Worm (Caenorhabditis elegans) whole organism, midembryonic: Measurements from ENCODE around the gene cln-3.1.
"Not testable (repeated sequence)": the region's sequence is repeated elsewhere in the genome, so short reads cannot be mapped to it uniquely, and the experiment has no call there.

Experiments used
- T22C8.4 ChIP-seq: fragments of 200-800 bp; sonication (Bioruptor generic); IDR thresholded peaks from 2 replicates; pipeline ENCODE4 v1.3.6; 2022; ENCODE audit warnings: missing genetic modification characterization, missing compliant biosample characterization
- cog-1 ChIP-seq: sonication (generic microtip); optimal IDR thresholded peaks from 2 replicates; lab custom pipeline; 2016; ENCODE audit warnings: missing genetic modification characterization, missing compliant biosample characterization
- flt-1 ChIP-seq: fragments of 200-800 bp; sonication (Bioruptor generic); IDR thresholded peaks from 2 replicates; pipeline ENCODE4 v1.3.6; 2022; ENCODE audit warnings: missing genetic modification characterization, missing compliant biosample characterization
- klf-2 ChIP-seq: fragments of 200-800 bp; sonication (Bioruptor generic); conservative IDR thresholded peaks from 2 replicates; pipeline ENCODE4 v1.3.6; 2022; ENCODE audit warnings: missing genetic modification reagents, missing genetic modification characterization, missing compliant biosample characterization
- med-1 ChIP-seq: sonication (generic microtip); optimal IDR thresholded peaks from 2 replicates; lab custom pipeline; 2017; ENCODE audit warnings: missing genetic modification characterization, mild to moderate bottlenecking, missing compliant biosample characterization, antibody characterized with exemption, missing genetic modification reagents; ENCODE audit not compliant: insufficient read depth
- ref-1 ChIP-seq: fragments of 200-800 bp; sonication (Bioruptor generic); conservative IDR thresholded peaks from 2 replicates; pipeline ENCODE4 v1.3.6; 2022; ENCODE audit warnings: missing genetic modification reagents, missing genetic modification characterization, missing compliant biosample characterization
- tab-1 ChIP-seq: fragments of 200-800 bp; sonication (Bioruptor generic); IDR thresholded peaks from 2 replicates; pipeline ENCODE4 v1.3.6; 2022; ENCODE audit warnings: missing genetic modification characterization, missing compliant biosample characterization
- ztf-23 ChIP-seq: fragments of 200-800 bp; sonication (Bioruptor generic); IDR thresholded peaks from 2 replicates; pipeline ENCODE4 v1.3.6; 2022; ENCODE audit warnings: missing genetic modification reagents, missing genetic modification characterization, missing compliant biosample characterization
- ztf-29 ChIP-seq: fragments of 200-800 bp; sonication (Bioruptor generic); IDR thresholded peaks from 2 replicates; pipeline ENCODE4 v1.3.6; 2022; ENCODE audit warnings: missing genetic modification reagents, missing genetic modification characterization, missing compliant biosample characterization

The cln-3.1 gene

DNA sequence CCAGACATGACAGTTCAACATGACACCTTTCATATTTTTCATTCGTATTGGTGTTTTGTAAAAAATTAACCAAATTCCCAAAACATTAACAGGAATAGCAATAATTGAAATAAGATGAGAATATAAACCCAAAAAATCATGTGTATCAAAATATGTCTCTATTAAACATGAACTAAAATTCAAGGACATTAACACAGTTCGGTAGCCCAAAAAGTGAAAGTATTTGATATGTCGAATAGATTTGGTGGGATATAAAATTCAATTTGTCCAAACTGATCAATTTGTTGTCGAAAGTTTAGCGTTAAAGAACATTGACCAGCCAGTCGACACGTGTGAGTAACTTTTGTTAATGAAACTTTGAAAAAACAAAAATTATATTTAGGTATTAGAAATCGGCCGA lies 37.2 kb upstream of the cln-3.1 start, which contains the start of gene srh-46:
Gene srh-46 (minus strand): TSS at position 189 of the 400 bp plus-strand sequence.
- TF ChIP-seq tab-1 (no peak), ztf-29 (GFP tag; lab: Robert Waterston, UW) (no peak), ztf-23 (GFP tag; lab: Robert Waterston, UW) (no peak), T22C8.4 (GFP tag; lab: Robert Waterston, UW) (no peak), ref-1 (no peak), flt-1 (GFP tag; lab: Robert Waterston, UW) (no peak), klf-2 (GFP tag; lab: Robert Waterston, UW) (no peak), cog-1 (tag; lab: Kevin White, UChicago) (no peak)

DNA sequence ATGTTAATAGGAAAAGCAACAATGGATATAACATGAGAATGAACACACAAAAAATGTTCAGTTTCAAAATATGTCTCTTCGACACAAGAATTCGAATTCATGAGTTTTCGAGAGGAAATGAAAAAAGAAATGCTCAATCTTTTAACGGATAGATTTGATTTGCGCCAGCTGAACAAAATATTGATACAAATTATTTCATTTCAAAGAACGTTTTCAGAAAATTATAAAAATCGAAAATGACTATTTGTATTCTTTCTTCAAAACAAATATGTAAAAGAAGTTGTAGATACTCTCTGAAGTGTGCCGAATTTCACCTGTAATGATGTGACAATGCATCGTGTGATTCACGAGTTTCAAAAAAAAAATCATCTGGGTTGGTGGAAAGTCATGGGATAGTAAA lies 35.1 kb upstream of the cln-3.1 start, which contains the start of gene srh-47:
Gene srh-47 (minus strand): TSS at position 101 of the 400 bp plus-strand sequence.
- TF ChIP-seq klf-2 (GFP tag; lab: Robert Waterston, UW) (no peak), tab-1 (no peak), flt-1 (GFP tag; lab: Robert Waterston, UW) (no peak), ztf-23 (GFP tag; lab: Robert Waterston, UW) (no peak), med-1 (GFP tag; lab: Kevin White, UChicago) (no peak), T22C8.4 (GFP tag; lab: Robert Waterston, UW) (no peak), ztf-29 (GFP tag; lab: Robert Waterston, UW) (no peak), cog-1 (tag; lab: Kevin White, UChicago) (no peak), ref-1 (no peak)

DNA sequence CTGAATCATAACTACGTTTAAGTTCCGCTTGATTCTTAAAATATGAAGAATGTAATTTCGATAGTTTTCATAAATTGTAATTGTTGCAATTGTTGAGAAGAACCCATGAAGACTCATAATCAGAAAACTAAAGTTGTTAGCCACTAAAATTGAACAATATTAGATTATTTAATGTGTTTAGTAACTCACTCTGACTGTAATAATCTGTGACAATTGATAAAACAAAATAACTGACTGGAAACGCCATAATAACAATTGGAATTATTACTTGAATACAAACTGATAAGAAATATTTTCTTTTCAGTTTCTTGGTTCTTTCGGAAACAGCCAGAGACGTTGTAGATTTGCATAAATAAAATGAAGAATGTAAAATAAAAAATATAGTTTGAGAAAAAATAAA lies 34.0 kb upstream of the cln-3.1 start:
- no peak for TF ChIP-seq T22C8.4 (GFP tag; lab: Robert Waterston, UW)
- TF ChIP-seq ztf-29 (GFP tag; lab: Robert Waterston, UW): no peak
- no peak for TF ChIP-seq flt-1 (GFP tag; lab: Robert Waterston, UW)
- TF ChIP-seq med-1 (GFP tag; lab: Kevin White, UChicago): no peak
- TF ChIP-seq klf-2 (GFP tag; lab: Robert Waterston, UW): no peak
- no peak for TF ChIP-seq cog-1 (tag; lab: Kevin White, UChicago)
- TF ChIP-seq ref-1: no peak
- TF ChIP-seq ztf-23 (GFP tag; lab: Robert Waterston, UW): no peak
- TF ChIP-seq tab-1: no peak

DNA sequence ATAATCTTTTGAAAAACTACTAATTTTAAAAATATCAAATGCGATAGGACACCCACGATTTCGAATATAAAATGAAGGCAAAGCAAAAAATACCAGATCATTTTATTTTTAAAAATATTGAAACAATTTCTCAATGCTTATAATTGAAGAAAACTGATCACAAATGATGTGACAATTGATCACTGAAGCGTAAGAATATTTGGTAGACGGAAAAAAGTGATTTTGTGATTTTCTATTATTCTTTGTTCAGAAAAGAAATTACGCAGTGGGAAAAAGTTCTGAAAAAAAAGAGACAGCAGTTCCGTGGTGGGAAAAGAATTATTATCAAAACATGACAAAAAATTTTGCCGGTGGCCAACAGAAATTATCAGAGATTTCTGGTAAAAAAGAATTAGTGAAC lies 33.2 kb upstream of the cln-3.1 start, which contains the start of gene T03F7.5:
Gene T03F7.5 (minus strand): TSS at position 101 of the 400 bp plus-strand sequence.
- TF ChIP-seq ztf-23 (GFP tag; lab: Robert Waterston, UW) (no peak), cog-1 (tag; lab: Kevin White, UChicago) (no peak), ztf-29 (GFP tag; lab: Robert Waterston, UW) (no peak), T22C8.4 (GFP tag; lab: Robert Waterston, UW) (no peak), flt-1 (GFP tag; lab: Robert Waterston, UW) (no peak), ref-1 (no peak), klf-2 (GFP tag; lab: Robert Waterston, UW) (no peak), med-1 (GFP tag; lab: Kevin White, UChicago) (no peak), tab-1 (no peak)

- TF ChIP-seq ref-1 (no peak), klf-2 (GFP tag; lab: Robert Waterston, UW) (no peak), cog-1 (tag; lab: Kevin White, UChicago) (no peak), T22C8.4 (GFP tag; lab: Robert Waterston, UW) (no peak), ztf-29 (GFP tag; lab: Robert Waterston, UW) (no peak), flt-1 (GFP tag; lab: Robert Waterston, UW) (no peak), tab-1 (no peak), ztf-23 (GFP tag; lab: Robert Waterston, UW) (no peak), med-1 (GFP tag; lab: Kevin White, UChicago) (no peak)
These were observed 28.9 kb upstream of the cln-3.1 start, which contains the start of gene T03F7.6 for ce11 chrV:11294393-11294792. Gene T03F7.6 (plus strand): TSS chrV:11294693.

- TF ChIP-seq ref-1 (no peak), ztf-23 (GFP tag; lab: Robert Waterston, UW) (no peak), cog-1 (tag; lab: Kevin White, UChicago) (no peak), flt-1 (GFP tag; lab: Robert Waterston, UW) (no peak), med-1 (GFP tag; lab: Kevin White, UChicago) (no peak), ztf-29 (GFP tag; lab: Robert Waterston, UW) (no peak), T22C8.4 (GFP tag; lab: Robert Waterston, UW) (no peak), klf-2 (GFP tag; lab: Robert Waterston, UW) (no peak), tab-1 (no peak)
These were observed 27.2 kb upstream of the cln-3.1 start for ce11 chrV:11292682-11293081.

ce11 chrV:11290888-11291287 lies 25.4 kb upstream of the cln-3.1 start, which contains the start of gene C03E10.1:
Gene C03E10.1 (plus strand): TSS chrV:11291188.
- TF ChIP-seq flt-1 (GFP tag; lab: Robert Waterston, UW) (no peak), ztf-23 (GFP tag; lab: Robert Waterston, UW) (no peak), T22C8.4 (GFP tag; lab: Robert Waterston, UW) (no peak), tab-1 (no peak), ref-1 (no peak), ztf-29 (GFP tag; lab: Robert Waterston, UW) (no peak), klf-2 (GFP tag; lab: Robert Waterston, UW) (no peak), med-1 (GFP tag; lab: Kevin White, UChicago) (no peak), cog-1 (tag; lab: Kevin White, UChicago) (no peak)

ce11 chrV:11286114-11286513 lies 20.7 kb upstream of the cln-3.1 start, which contains the start of gene C03E10.3:
Gene C03E10.3 (plus strand): TSS chrV:11286414.
- TF ChIP-seq klf-2 (GFP tag; lab: Robert Waterston, UW); T22C8.4 (GFP tag; lab: Robert Waterston, UW); med-1 (GFP tag; lab: Kevin White, UChicago): not testable (repeated sequence)

- TF ChIP-seq ztf-29 (GFP tag; lab: Robert Waterston, UW) (no peak), klf-2 (GFP tag; lab: Robert Waterston, UW) (no peak), cog-1 (tag; lab: Kevin White, UChicago) (no peak), tab-1 (no peak), med-1 (GFP tag; lab: Kevin White, UChicago) (no peak), ztf-23 (GFP tag; lab: Robert Waterston, UW) (no peak), flt-1 (GFP tag; lab: Robert Waterston, UW) (no peak), T22C8.4 (GFP tag; lab: Robert Waterston, UW) (no peak), ref-1 (no peak)
These were observed 16.8 kb upstream of the cln-3.1 start, which contains the start of gene gly-20 for ce11 chrV:11282272-11282671. Gene gly-20 (plus strand): TSS chrV:11282572.
